Fruit fly (Drosophila melanogaster) whole organism, embryonic: Measurements from ENCODE around the gene CG3690.
A peak's percentile ranks its signal among the peaks of the same experiment; 100 is the strongest.

Experiments used
- Blimp-1 ChIP-seq: fragments of 200-800 bp; sonication (Bioruptor generic); optimal IDR thresholded peaks from 3 replicates; lab custom pipeline; 2018; ENCODE audit warnings: missing biosample characterization, missing genetic modification characterization, mild to moderate bottlenecking, moderate library complexity, missing genetic modification reagents
- BtbVII ChIP-seq: fragments of 200-800 bp; sonication (Bioruptor generic); optimal IDR thresholded peaks from 3 replicates; lab custom pipeline; 2017; ENCODE audit warnings: missing biosample characterization, mild to moderate bottlenecking, missing genetic modification characterization
- CG10209 ChIP-seq: fragments of 200-800 bp; sonication (Bioruptor generic); optimal IDR thresholded peaks from 3 replicates; lab custom pipeline; 2017; ENCODE audit warnings: missing biosample characterization, mild to moderate bottlenecking, missing genetic modification characterization, missing genetic modification reagents
- CG1024 ChIP-seq: fragments of 200-800 bp; sonication (Bioruptor generic); IDR thresholded peaks from 2 replicates; pipeline ENCODE4 v1.3.6; 2022; ENCODE audit warnings: missing biosample characterization, missing genetic modification characterization
- CG10267 ChIP-seq: fragments of 200-800 bp; sonication (Bioruptor generic); optimal IDR thresholded peaks from 2 replicates; lab custom pipeline; 2018; ENCODE audit warnings: missing biosample characterization, mild to moderate bottlenecking, missing genetic modification characterization, moderate library complexity
- CG10543 ChIP-seq: fragments of 200-800 bp; sonication (Bioruptor generic); optimal IDR thresholded peaks from 3 replicates; lab custom pipeline; 2017; ENCODE audit warnings: missing biosample characterization, mild to moderate bottlenecking, missing genetic modification characterization, moderate library complexity
- CG10959 ChIP-seq: fragments of 200-800 bp; sonication (Bioruptor generic); IDR thresholded peaks from 2 replicates; pipeline ENCODE4 v1.3.6; 2022; ENCODE audit warnings: missing biosample characterization, missing genetic modification characterization
- CG11696 ChIP-seq: fragments of 200-800 bp; sonication (Bioruptor generic); IDR thresholded peaks from 2 replicates; pipeline ENCODE4 v1.3.6; 2022; ENCODE audit warnings: missing biosample characterization, missing genetic modification characterization
- CG12155 ChIP-seq: fragments of 200-800 bp; sonication (Bioruptor generic); optimal IDR thresholded peaks from 3 replicates; lab custom pipeline; 2016; ENCODE audit warnings: missing biosample characterization, missing genetic modification characterization
- CG14441 ChIP-seq: fragments of 200-800 bp; sonication (Bioruptor generic); IDR thresholded peaks from 2 replicates; pipeline ENCODE4 v1.3.6; 2022; ENCODE audit warnings: missing biosample characterization, missing genetic modification characterization
- CG15011 ChIP-seq: fragments of 200-800 bp; sonication (Bioruptor generic); optimal IDR thresholded peaks from 3 replicates; lab custom pipeline; 2018; ENCODE audit warnings: missing biosample characterization, mild to moderate bottlenecking, missing genetic modification characterization
- CG16863 ChIP-seq: fragments of 200-800 bp; sonication (Bioruptor generic); optimal IDR thresholded peaks from 3 replicates; lab custom pipeline; 2016; ENCODE audit warnings: missing biosample characterization, missing genetic modification characterization
- CG17802 ChIP-seq: fragments of 200-800 bp; sonication (Bioruptor generic); optimal IDR thresholded peaks from 2 replicates; lab custom pipeline; 2018; ENCODE audit warnings: missing biosample characterization, mild to moderate bottlenecking, missing genetic modification characterization, moderate library complexity
- CG18476 ChIP-seq: fragments of 200-800 bp; sonication (Bioruptor generic); optimal IDR thresholded peaks from 2 replicates; lab custom pipeline; 2016; ENCODE audit warnings: missing biosample characterization, mild to moderate bottlenecking, missing genetic modification characterization
- CG2712 ChIP-seq: fragments of 200-800 bp; optimal IDR thresholded peaks from 3 replicates; lab custom pipeline; 2019; ENCODE audit warnings: missing biosample characterization, mild to moderate bottlenecking, missing genetic modification characterization, moderate library complexity
- CG30403 ChIP-seq: fragments of 200-800 bp; sonication (Bioruptor generic); optimal IDR thresholded peaks from 3 replicates; lab custom pipeline; 2016; ENCODE audit warnings: missing biosample characterization, missing genetic modification characterization
- CG5180 ChIP-seq: fragments of 200-800 bp; sonication (Bioruptor generic); optimal IDR thresholded peaks from 3 replicates; lab custom pipeline; 2017; ENCODE audit warnings: missing biosample characterization, missing genetic modification characterization, mild to moderate bottlenecking, moderate library complexity, missing genetic modification reagents
- CG6175 ChIP-seq: fragments of 200-800 bp; sonication (Bioruptor generic); IDR thresholded peaks from 3 replicates; pipeline ENCODE4 v1.3.6; 2022; ENCODE audit warnings: missing biosample characterization, missing genetic modification characterization
- CG6813 ChIP-seq: fragments of 200-800 bp; sonication (Bioruptor generic); optimal IDR thresholded peaks from 2 replicates; lab custom pipeline; 2017; ENCODE audit warnings: missing biosample characterization, missing genetic modification characterization, mild to moderate bottlenecking, moderate library complexity, missing genetic modification reagents
- Dbx ChIP-seq: fragments of 200-800 bp; sonication (Bioruptor generic); IDR thresholded peaks from 3 replicates; pipeline ENCODE4 v1.3.6; 2022; ENCODE audit warnings: missing biosample characterization, missing genetic modification characterization
- HLH54F ChIP-seq: fragments of 200-800 bp; sonication (Bioruptor generic); optimal IDR thresholded peaks from 3 replicates; lab custom pipeline; 2016; ENCODE audit warnings: missing biosample characterization, missing genetic modification characterization
- Hsf ChIP-seq: fragments of 200-800 bp; sonication (Bioruptor generic); optimal IDR thresholded peaks from 3 replicates; lab custom pipeline; 2016; ENCODE audit warnings: missing biosample characterization, missing genetic modification characterization
- Nf-YC ChIP-seq: fragments of 200-800 bp; optimal IDR thresholded peaks from 3 replicates; lab custom pipeline; 2019; ENCODE audit warnings: missing biosample characterization, mild to moderate bottlenecking, missing genetic modification characterization, moderate library complexity
- Oli ChIP-seq: fragments of 200-800 bp; sonication (Bioruptor generic); optimal IDR thresholded peaks from 2 replicates; lab custom pipeline; 2018; ENCODE audit warnings: missing biosample characterization, mild to moderate bottlenecking, missing genetic modification characterization, moderate library complexity
- Sry-δ ChIP-seq: fragments of 200-800 bp; sonication (Bioruptor generic); optimal IDR thresholded peaks from 2 replicates; lab custom pipeline; 2016; ENCODE audit warnings: missing biosample characterization, missing genetic modification characterization
- aop ChIP-seq: fragments of 200-800 bp; sonication (Bioruptor generic); IDR thresholded peaks from 2 replicates; pipeline ENCODE4 v1.3.6; 2022; ENCODE audit warnings: missing biosample characterization, missing genetic modification characterization
- bcd ChIP-seq: fragments of 200-800 bp; sonication (Bioruptor generic); optimal IDR thresholded peaks from 2 replicates; lab custom pipeline; 2017; ENCODE audit warnings: missing biosample characterization, mild to moderate bottlenecking, missing genetic modification characterization
- cas ChIP-seq: fragments of 200-800 bp; sonication (Bioruptor generic); IDR thresholded peaks from 2 replicates; pipeline ENCODE4 v1.3.6; 2022; ENCODE audit warnings: missing biosample characterization, missing genetic modification characterization
- cg ChIP-seq: fragments of 200-800 bp; sonication (Bioruptor generic); optimal IDR thresholded peaks from 3 replicates; lab custom pipeline; 2019; ENCODE audit warnings: missing biosample characterization, mild to moderate bottlenecking, missing genetic modification characterization, moderate library complexity
- cwo ChIP-seq: fragments of 200-800 bp; sonication (Bioruptor generic); optimal IDR thresholded peaks from 3 replicates; lab custom pipeline; 2017; ENCODE audit warnings: missing biosample characterization, missing genetic modification characterization, mild to moderate bottlenecking, moderate library complexity, missing genetic modification reagents
- exex ChIP-seq: fragments of 200-800 bp; sonication (Bioruptor generic); optimal IDR thresholded peaks from 4 replicates; lab custom pipeline; 2018; ENCODE audit warnings: missing biosample characterization, mild to moderate bottlenecking, missing genetic modification characterization, moderate library complexity
- gem ChIP-seq: fragments of 200-800 bp; sonication (Bioruptor generic); optimal IDR thresholded peaks from 2 replicates; lab custom pipeline; 2019; ENCODE audit warnings: missing biosample characterization, mild to moderate bottlenecking, missing genetic modification characterization, moderate library complexity
- kah ChIP-seq: fragments of 200-800 bp; sonication (Bioruptor generic); optimal IDR thresholded peaks from 2 replicates; lab custom pipeline; 2018; ENCODE audit warnings: missing biosample characterization, mild to moderate bottlenecking, missing genetic modification characterization
- kni ChIP-seq: fragments of 200-800 bp; sonication (Bioruptor generic); optimal IDR thresholded peaks from 3 replicates; lab custom pipeline; 2017; ENCODE audit warnings: mild to moderate bottlenecking, missing biosample characterization, missing genetic modification reagents, missing genetic modification characterization
- lbe ChIP-seq: fragments of 200-800 bp; sonication (Bioruptor generic); optimal IDR thresholded peaks from 2 replicates; lab custom pipeline; 2016; ENCODE audit warnings: missing biosample characterization, mild to moderate bottlenecking, missing genetic modification characterization
- lilli ChIP-seq: fragments of 200-800 bp; sonication (Bioruptor generic); optimal IDR thresholded peaks from 3 replicates; lab custom pipeline; 2016; ENCODE audit warnings: missing biosample characterization, missing genetic modification characterization
- nmo ChIP-seq: fragments of 200-800 bp; sonication (Bioruptor generic); optimal IDR thresholded peaks from 2 replicates; lab custom pipeline; 2018; ENCODE audit warnings: missing biosample characterization, mild to moderate bottlenecking, missing genetic modification characterization, moderate library complexity
- org-1 ChIP-seq: fragments of 200-800 bp; sonication (Bioruptor generic); optimal IDR thresholded peaks from 2 replicates; lab custom pipeline; 2017; ENCODE audit warnings: missing biosample characterization, missing genetic modification characterization
- otp ChIP-seq: fragments of 200-800 bp; sonication (Bioruptor generic); IDR thresholded peaks from 3 replicates; pipeline ENCODE4, ENCODE4 v1.3.6; 2022; ENCODE audit warnings: missing biosample characterization, missing genetic modification characterization
- sc ChIP-seq, 3 experiments: fragments of >200 bp in 2 of 3; fragments of 200-800 bp in 1 of 3; sonication (Bioruptor generic) in 1 of 3; optimal IDR thresholded peaks; 2 replicates in 2 of 3; 3 replicates in 1 of 3; lab custom pipeline; 2017; ENCODE audit warnings: mild to moderate bottlenecking in 1 of 3, missing biosample characterization in 1 of 3, missing genetic modification characterization in 1 of 3, missing genetic modification reagents in 1 of 3
- scrt ChIP-seq: fragments of 200-800 bp; sonication (Bioruptor generic); optimal IDR thresholded peaks from 2 replicates; lab custom pipeline; 2018; ENCODE audit warnings: missing biosample characterization, mild to moderate bottlenecking, missing genetic modification characterization, moderate library complexity
- sd ChIP-seq: fragments of 200-800 bp; sonication (Bioruptor generic); optimal IDR thresholded peaks from 3 replicates; lab custom pipeline; 2018; ENCODE audit warnings: missing biosample characterization, mild to moderate bottlenecking, missing genetic modification characterization, moderate library complexity
- sens-2 ChIP-seq: fragments of 200-800 bp; sonication (Bioruptor generic); IDR thresholded peaks from 2 replicates; pipeline ENCODE4 v1.3.6; 2022; ENCODE audit warnings: missing biosample characterization, missing genetic modification characterization
- sim ChIP-seq: fragments of 200-800 bp; sonication (Bioruptor generic); IDR thresholded peaks from 2 replicates; pipeline ENCODE4 v1.3.6; 2022; ENCODE audit warnings: missing biosample characterization, missing genetic modification characterization
- sqz ChIP-seq: fragments of 200-800 bp; sonication (Bioruptor generic); optimal IDR thresholded peaks from 3 replicates; lab custom pipeline; 2018; ENCODE audit warnings: missing biosample characterization, mild to moderate bottlenecking, missing genetic modification characterization
- sr ChIP-seq: fragments of 200-800 bp; sonication (Bioruptor generic); IDR thresholded peaks from 3 replicates; pipeline ENCODE4 v1.3.6; 2022; ENCODE audit warnings: missing biosample characterization, missing genetic modification characterization
- unc-4 ChIP-seq: fragments of 200-800 bp; sonication (Bioruptor generic); IDR thresholded peaks from 2 replicates; pipeline ENCODE4 v1.3.6; 2022; ENCODE audit warnings: missing biosample characterization, missing genetic modification characterization; ENCODE audit not compliant: partially characterized antibody
- yki ChIP-seq: fragments of >200 bp; optimal IDR thresholded peaks from 3 replicates; lab custom pipeline; 2018

The CG3690 gene

dm6 chrX:947450-948284 lies 4.0 kb downstream of the CG3690 start, which contains the start of gene CG3699 (continued):
- TF ChIP-seq CG30403 (GFP tag; lab: Kevin White, UChicago) (peak; percentile 58), Oli (peak; percentile 55), CG15011 (GFP tag; lab: Kevin White, UChicago) (no peak), Blimp-1 (peak; percentile 26), CG18476 (GFP tag; lab: Kevin White, UChicago) (no peak), cwo (GFP tag; lab: Kevin White, UChicago) (peak; percentile 64), HLH54F (GFP tag; lab: Kevin White, UChicago) (peak; percentile 15), exex (peak; percentile 73), Sry-δ (GFP tag; lab: Kevin White, UChicago) (no peak), CG12155 (GFP tag; lab: Kevin White, UChicago) (peak; percentile 35), CG5180 (GFP tag; lab: Kevin White, UChicago) (no peak), CG16863 (GFP tag; lab: Kevin White, UChicago) (no peak), CG2712 (tag; lab: Kevin White, UChicago) (peak; percentile 42), CG11696 (GFP tag; lab: Robert Waterston, UW) (no peak), BtbVII (GFP tag; lab: Kevin White, UChicago) (peak; percentile 56), nmo (peak; percentile 43), CG17802 (tag; lab: Kevin White, UChicago) (no peak), Dbx (no peak), sd (peak; percentile 73), unc-4 (GFP tag; lab: Robert Waterston, UW) (no peak), sqz (GFP tag; lab: Kevin White, UChicago) (no peak), bcd (peak; percentile 30), CG6175 (GFP tag; lab: Robert Waterston, UW) (0 out of 3 replicates have a peak, but pooled peaks have one; percentile 10), sc (optimal IDR thresholded peaks at IDR 0.05; lab: Kevin White, UChicago) (no peak), sc (GFP tag; optimal IDR thresholded peaks at IDR 0.05; lab: Kevin White, UChicago) (no peak), sens-2 (GFP tag; lab: Robert Waterston, UW) (no peak), CG10543 (GFP tag; lab: Kevin White, UChicago) (peak; percentile 44), org-1 (GFP tag; lab: Kevin White, UChicago) (peak; percentile 19), sr (GFP tag; lab: Robert Waterston, UW) (no peak), CG10209 (GFP tag; lab: Kevin White, UChicago) (peak; percentile 52), CG14441 (GFP tag; lab: Robert Waterston, UW) (0 out of 2 replicates have a peak, but pooled peaks have one; percentile 10), kah (no peak), otp (no peak), Nf-YC (peak; percentile 22), lilli (GFP tag; lab: Kevin White, UChicago) (peak; percentile 66), CG6813 (GFP tag; lab: Kevin White, UChicago) (peak; percentile 20), gem (peak; percentile 63), cas (no peak), CG10959 (GFP tag; lab: Robert Waterston, UW) (no peak), CG1024 (GFP tag; lab: Robert Waterston, UW) (no peak), scrt (peak; percentile 23), sim (GFP tag; lab: Robert Waterston, UW) (no peak), lbe (GFP tag; lab: Kevin White, UChicago) (no peak), cg (no peak), aop (GFP tag; lab: Robert Waterston, UW) (no peak), Hsf (GFP tag; lab: Kevin White, UChicago) (peak; percentile 30), CG10267 (tag; lab: Kevin White, UChicago) (no peak), yki (lab: Kevin White, UChicago) (no peak), kni (no peak)
